Worm (Caenorhabditis elegans) whole organism, mixed stage, embryonic: ENCODE measurements around the gene aka-1.
A peak's percentile ranks its signal among the peaks of the same experiment; 100 is the strongest.

ENCODE experiments used
- M03D4.4 ChIP-seq: sonication (generic microtip); optimal IDR thresholded peaks from 2 replicates; lab custom pipeline; 2017; ENCODE audit warnings: mild to moderate bottlenecking, missing genetic modification characterization, missing compliant biosample characterization
- bed-3 ChIP-seq: fragments of 200-800 bp; sonication (Bioruptor generic); optimal IDR thresholded peaks from 3 replicates; lab custom pipeline; 2018; ENCODE audit warnings: mild to moderate bottlenecking, missing genetic modification characterization, moderate library complexity, missing compliant biosample characterization
- blmp-1 ChIP-seq: fragments of 150-350 bp; optimal IDR thresholded peaks from 2 replicates; lab custom pipeline; 2014; ENCODE audit warnings: missing biosample characterization, missing genetic modification characterization
- ceh-39 ChIP-seq: fragments of 150-350 bp; optimal IDR thresholded peaks from 2 replicates; lab custom pipeline; 2014; ENCODE audit warnings: missing biosample characterization, missing genetic modification characterization
- ceh-43 ChIP-seq: fragments of 200-800 bp; sonication (Bioruptor generic); optimal IDR thresholded peaks from 2 replicates; lab custom pipeline; 2018; ENCODE audit warnings: mild to moderate bottlenecking, missing genetic modification characterization, moderate library complexity, missing compliant biosample characterization
- ces-1 ChIP-seq: fragments of 150-350 bp; optimal IDR thresholded peaks from 2 replicates; lab custom pipeline; 2014; ENCODE audit warnings: missing biosample characterization, missing genetic modification reagents, missing genetic modification characterization
- cnd-1 ChIP-seq: fragments of 200-800 bp; sonication (Bioruptor generic); optimal IDR thresholded peaks from 2 replicates; lab custom pipeline; 2018; ENCODE audit warnings: mild to moderate bottlenecking, missing genetic modification characterization, missing compliant biosample characterization
- drap-1 ChIP-seq: fragments of 200-800 bp; sonication (Bioruptor generic); optimal IDR thresholded peaks from 3 replicates; lab custom pipeline; 2018; ENCODE audit warnings: mild to moderate bottlenecking, missing genetic modification characterization, missing compliant biosample characterization
- elt-1 ChIP-seq: sonication (generic microtip); optimal IDR thresholded peaks from 2 replicates; lab custom pipeline; 2017; ENCODE audit warnings: missing genetic modification characterization, mild to moderate bottlenecking, missing compliant biosample characterization, antibody characterized with exemption, moderate library complexity, borderline replicate concordance; ENCODE audit not compliant: insufficient read depth
- elt-3 ChIP-seq: fragments of 150-350 bp; optimal IDR thresholded peaks from 2 replicates; lab custom pipeline; 2014; ENCODE audit warnings: missing biosample characterization, missing genetic modification characterization
- flh-1 ChIP-seq: fragments of 200-800 bp; sonication (Bioruptor generic); optimal IDR thresholded peaks from 2 replicates; lab custom pipeline; 2018; ENCODE audit warnings: mild to moderate bottlenecking, missing genetic modification characterization, moderate library complexity, missing compliant biosample characterization
- ham-2 ChIP-seq: fragments of 200-800 bp; sonication (Bioruptor generic); optimal IDR thresholded peaks from 2 replicates; lab custom pipeline; 2018; ENCODE audit warnings: mild to moderate bottlenecking, missing genetic modification characterization, missing compliant biosample characterization
- hlh-1 ChIP-seq: fragments of 150-350 bp; optimal IDR thresholded peaks from 2 replicates; lab custom pipeline; 2014; ENCODE audit warnings: missing biosample characterization, missing genetic modification reagents, missing genetic modification characterization
- lin-13 ChIP-seq: fragments of 150-350 bp; optimal IDR thresholded peaks from 2 replicates; lab custom pipeline; 2014; ENCODE audit warnings: missing biosample characterization, missing genetic modification characterization
- lin-32 ChIP-seq: fragments of 200-800 bp; sonication (Bioruptor generic); optimal IDR thresholded peaks from 2 replicates; lab custom pipeline; 2018; ENCODE audit warnings: mild to moderate bottlenecking, missing genetic modification characterization, missing compliant biosample characterization
- lsy-2 ChIP-seq: fragments of 150-350 bp; optimal IDR thresholded peaks from 2 replicates; lab custom pipeline; 2014; ENCODE audit warnings: missing biosample characterization, missing genetic modification characterization
- mab-5 ChIP-seq: fragments of 150-350 bp; optimal IDR thresholded peaks from 2 replicates; lab custom pipeline; 2014; ENCODE audit warnings: missing biosample characterization, missing genetic modification characterization
- mep-1 ChIP-seq: fragments of 150-350 bp; optimal IDR thresholded peaks from 2 replicates; lab custom pipeline; 2017; ENCODE audit warnings: missing biosample characterization, missing genetic modification reagents, missing genetic modification characterization, inconsistent platforms
- mls-2 ChIP-seq: sonication (generic microtip); optimal IDR thresholded peaks from 2 replicates; lab custom pipeline; 2016; ENCODE audit warnings: mild to moderate bottlenecking, missing genetic modification characterization, moderate library complexity, missing compliant biosample characterization
- nhr-12 ChIP-seq: fragments of 150-350 bp; optimal IDR thresholded peaks from 2 replicates; lab custom pipeline; 2014; ENCODE audit warnings: missing biosample characterization, missing genetic modification characterization
- nhr-237 ChIP-seq: fragments of 150-350 bp; optimal IDR thresholded peaks from 2 replicates; lab custom pipeline; 2014; ENCODE audit warnings: missing biosample characterization, missing genetic modification characterization
- nhr-28 ChIP-seq: fragments of 150-350 bp; optimal IDR thresholded peaks from 2 replicates; lab custom pipeline; 2014; ENCODE audit warnings: missing biosample characterization, missing genetic modification characterization
- nhr-76 ChIP-seq: sonication (generic microtip); optimal IDR thresholded peaks from 2 replicates; lab custom pipeline; 2017; ENCODE audit warnings: missing biosample characterization, missing genetic modification characterization
- pha-4 ChIP-seq: fragments of 150-350 bp; optimal IDR thresholded peaks from 2 replicates; lab custom pipeline; 2018; ENCODE audit warnings: missing biosample characterization, missing genetic modification reagents, missing genetic modification characterization
- sem-2 ChIP-seq: fragments of 200-800 bp; sonication (Bioruptor generic); optimal IDR thresholded peaks from 2 replicates; lab custom pipeline; 2018; ENCODE audit warnings: mild to moderate bottlenecking, missing genetic modification characterization, missing compliant biosample characterization
- snpc-4 ChIP-seq: fragments of 150-350 bp; optimal IDR thresholded peaks from 2 replicates; lab custom pipeline; 2014; ENCODE audit warnings: missing biosample characterization, missing genetic modification characterization
- sptf-1 ChIP-seq: sonication (generic microtip); optimal IDR thresholded peaks from 2 replicates; lab custom pipeline; 2017; ENCODE audit warnings: mild to moderate bottlenecking, missing genetic modification characterization, moderate library complexity, missing compliant biosample characterization
- unc-120 ChIP-seq: sonication (generic microtip); optimal IDR thresholded peaks from 2 replicates; lab custom pipeline; 2017; ENCODE audit warnings: missing genetic modification characterization, missing compliant biosample characterization; ENCODE audit not compliant: poor library complexity, severe bottlenecking
- unc-62 ChIP-seq: fragments of 150-350 bp; optimal IDR thresholded peaks from 2 replicates; lab custom pipeline; 2014; ENCODE audit warnings: missing biosample characterization, missing genetic modification reagents, missing genetic modification characterization
- zip-8 ChIP-seq: fragments of 150-350 bp; optimal IDR thresholded peaks from 2 replicates; lab custom pipeline; 2014; ENCODE audit warnings: missing biosample characterization, missing genetic modification characterization
- ztf-11 ChIP-seq: fragments of 150-350 bp; optimal IDR thresholded peaks from 2 replicates; lab custom pipeline; 2014; ENCODE audit warnings: missing biosample characterization, missing genetic modification characterization

Gene aka-1

DNA sequence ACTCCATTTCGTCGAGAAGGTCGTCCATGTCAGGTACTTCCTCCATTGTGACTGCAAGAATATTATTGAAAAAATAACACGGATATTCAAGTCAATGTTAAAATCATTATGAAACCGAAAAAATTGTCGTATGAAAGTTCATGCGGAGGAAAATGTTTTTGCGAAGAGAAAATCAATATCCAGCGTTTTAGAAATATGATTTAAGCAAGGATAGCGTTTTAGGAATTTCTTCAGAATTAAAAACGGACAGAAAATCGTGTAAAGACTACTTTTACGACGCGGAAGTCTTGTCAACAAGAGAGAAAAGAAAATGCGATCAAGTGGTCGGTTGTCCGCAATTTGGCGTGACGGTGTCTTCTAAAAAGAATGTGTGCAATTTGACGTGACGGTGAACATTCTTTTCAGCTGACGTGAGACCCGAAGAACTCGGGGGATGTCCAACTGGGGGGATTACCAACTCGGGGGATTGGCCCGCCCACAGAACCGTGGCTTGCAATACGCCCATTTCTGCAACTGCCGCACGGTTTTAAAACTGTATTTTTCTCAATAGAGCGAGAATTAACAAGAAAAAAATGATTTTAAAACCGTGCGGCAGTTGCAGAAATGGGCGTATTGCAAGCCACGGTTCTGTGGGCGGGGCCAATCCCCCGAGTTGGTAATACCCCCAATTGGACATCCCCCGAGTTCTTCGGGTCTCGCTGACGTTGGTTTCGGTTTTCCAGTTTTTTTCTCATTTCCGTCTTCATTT, at the start of gene aka-1, which contains the start of gene ubc-6:
TSS of gene aka-1 (minus strand) at position 51 of the 748 bp plus-strand sequence.
TSS of gene ubc-6 (plus strand) at position 701 of the 748 bp plus-strand sequence.
- no peak for TF ChIP-seq elt-1 (tag; lab: Kevin White, UChicago)
- peak; percentile 51 for TF ChIP-seq unc-120 (tag; lab: Kevin White, UChicago)
- TF ChIP-seq drap-1 (GFP tag; lab: Kevin White, UChicago) = peak; percentile 40
- no peak for TF ChIP-seq nhr-76 (tag; lab: Kevin White, UChicago)
- no peak for TF ChIP-seq zip-8
- no peak for TF ChIP-seq sem-2
- no peak for TF ChIP-seq nhr-12 (tag; lab: Kevin White, UChicago)
- no peak for TF ChIP-seq nhr-28
- TF ChIP-seq flh-1 (GFP tag; lab: Kevin White, UChicago) = no peak
- TF ChIP-seq lin-32 = no peak
- TF ChIP-seq snpc-4 (tag; lab: Kevin White, UChicago) = no peak
- TF ChIP-seq cnd-1 (tag; lab: Kevin White, UChicago) = no peak
- TF ChIP-seq M03D4.4 (tag; lab: Kevin White, UChicago) = peak; percentile 29
- TF ChIP-seq ham-2 (GFP tag; lab: Kevin White, UChicago) = peak; percentile 16
- no peak for TF ChIP-seq hlh-1 (tag; lab: Kevin White, UChicago)
- peak; percentile 22 for TF ChIP-seq mls-2 (tag; lab: Kevin White, UChicago)
- peak; percentile 63 for TF ChIP-seq lsy-2
- peak; percentile 62 for TF ChIP-seq sptf-1 (tag; lab: Kevin White, UChicago)
- peak; percentile 65 for TF ChIP-seq ces-1 (GFP tag; lab: Kevin White, UChicago)
- peak; percentile 57 for TF ChIP-seq mep-1 (tag; lab: Kevin White, UChicago)
- peak; percentile 58 for TF ChIP-seq lin-13 (tag; lab: Kevin White, UChicago)
- no peak for TF ChIP-seq unc-62
- no peak for TF ChIP-seq ceh-39 (tag; lab: Kevin White, UChicago)

ce11 chrII:7525458-7525857, 47.1 kb upstream of the aka-1 start, which contains the start of the genes ZK1290.7 and rnh-1.1:
ZK1290.7 (minus strand) TSS chrII:7525558.
rnh-1.1 (plus strand) TSS chrII:7525738.
- TF ChIP-seq unc-62 (no peak), ceh-43 (no peak), ham-2 (GFP tag; lab: Kevin White, UChicago) (no peak), blmp-1 (no peak), elt-3 (tag; lab: Kevin White, UChicago) (no peak), ztf-11 (no peak), elt-1 (tag; lab: Kevin White, UChicago) (no peak), mab-5 (no peak), pha-4 (tag; lab: Kevin White, UChicago) (no peak), sem-2 (no peak)

DNA sequence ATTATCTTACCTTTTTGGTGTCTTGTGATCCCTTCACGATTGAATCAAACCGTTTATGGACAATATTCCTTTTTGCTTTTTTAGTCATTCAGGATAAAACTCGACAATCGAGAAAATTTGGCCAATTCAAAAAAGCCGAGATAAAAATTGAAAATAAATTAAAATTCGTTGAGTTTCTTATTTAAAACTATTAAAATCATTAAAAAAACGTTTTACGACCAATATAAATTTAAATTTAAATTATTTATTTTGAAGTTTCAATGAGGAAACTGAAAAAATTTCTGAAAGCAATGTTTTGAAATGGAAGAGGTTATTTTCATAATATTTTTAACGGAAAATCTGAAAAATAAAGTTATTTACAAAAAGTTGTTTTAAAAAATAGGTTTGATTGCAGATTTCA, 44.9 kb upstream of the aka-1 start, which contains the start of gene ZK1290.15:
TSS of gene ZK1290.15 (plus strand) at position 301 of the 400 bp plus-strand sequence.
- TF ChIP-seq ham-2 (GFP tag; lab: Kevin White, UChicago) (no peak), hlh-1 (tag; lab: Kevin White, UChicago) (no peak), ces-1 (GFP tag; lab: Kevin White, UChicago) (no peak), nhr-76 (tag; lab: Kevin White, UChicago) (no peak), nhr-237 (tag; lab: Kevin White, UChicago) (no peak), cnd-1 (tag; lab: Kevin White, UChicago) (no peak), sptf-1 (tag; lab: Kevin White, UChicago) (no peak), snpc-4 (tag; lab: Kevin White, UChicago) (no peak), pha-4 (tag; lab: Kevin White, UChicago) (no peak), blmp-1 (no peak), nhr-12 (tag; lab: Kevin White, UChicago) (no peak), ceh-39 (tag; lab: Kevin White, UChicago) (no peak), drap-1 (GFP tag; lab: Kevin White, UChicago) (no peak), M03D4.4 (tag; lab: Kevin White, UChicago) (no peak), mab-5 (no peak), lin-13 (tag; lab: Kevin White, UChicago) (no peak), bed-3 (GFP tag; lab: Kevin White, UChicago) (no peak), zip-8 (no peak)

DNA sequence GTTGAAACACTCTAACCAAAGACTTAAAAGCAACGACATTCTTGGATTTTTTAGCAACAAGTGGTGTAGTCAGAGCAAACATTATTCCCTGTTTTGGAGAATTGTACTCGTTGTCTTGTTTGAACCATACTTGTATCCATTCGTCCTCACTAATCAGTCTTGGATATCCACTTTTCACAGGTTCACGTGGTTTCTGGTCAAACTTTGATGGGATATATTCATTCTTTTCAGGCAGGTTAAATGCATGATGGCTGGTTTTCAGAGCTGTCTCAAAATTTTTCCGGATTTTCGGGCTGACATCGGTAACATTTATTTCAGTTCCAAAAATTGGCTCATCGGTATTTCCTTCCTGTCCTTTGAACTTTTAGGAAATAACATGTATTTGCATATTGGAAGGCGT, 43.1 kb upstream of the aka-1 start:
- TF ChIP-seq hlh-1 (tag; lab: Kevin White, UChicago) (no peak), elt-3 (tag; lab: Kevin White, UChicago) (no peak), nhr-12 (tag; lab: Kevin White, UChicago) (no peak), ceh-39 (tag; lab: Kevin White, UChicago) (no peak), mep-1 (tag; lab: Kevin White, UChicago) (no peak), sem-2 (no peak)
- TF ChIP-seq, all 35 proteins: peak for 0
